Fruit fly (Drosophila melanogaster) whole organism, embryonic: ENCODE data around the gene CG14613.

Experiments used
- Antp ChIP-seq: fragments of 200-800 bp; sonication (Bioruptor generic); optimal IDR thresholded peaks from 3 replicates; lab custom pipeline; 2016; ENCODE audit warnings: missing biosample characterization, missing genetic modification characterization
- Atf6 ChIP-seq: fragments of 200-800 bp; sonication (Bioruptor generic); IDR thresholded peaks from 2 replicates; pipeline ENCODE4 v1.3.6; 2022; ENCODE audit warnings: missing biosample characterization, missing genetic modification characterization
- BEAF-32 ChIP-seq: fragments of 200-800 bp; sonication (Bioruptor generic); optimal IDR thresholded peaks from 3 replicates; lab custom pipeline; 2017; ENCODE audit warnings: missing biosample characterization, missing genetic modification characterization, mild to moderate bottlenecking, moderate library complexity, missing genetic modification reagents
- Bdp1 ChIP-seq: fragments of 200-800 bp; sonication (Bioruptor generic); optimal IDR thresholded peaks from 3 replicates; lab custom pipeline; 2016; ENCODE audit warnings: missing biosample characterization, missing genetic modification characterization
- Blimp-1 ChIP-seq: fragments of 200-800 bp; sonication (Bioruptor generic); optimal IDR thresholded peaks from 3 replicates; lab custom pipeline; 2018; ENCODE audit warnings: missing biosample characterization, missing genetic modification characterization, mild to moderate bottlenecking, moderate library complexity, missing genetic modification reagents
- CG12299 ChIP-seq: fragments of 200-800 bp; sonication (Bioruptor generic); optimal IDR thresholded peaks from 2 replicates; lab custom pipeline; 2018; ENCODE audit warnings: missing biosample characterization, mild to moderate bottlenecking, missing genetic modification characterization
- CG14860 ChIP-seq: fragments of 200-800 bp; sonication (Bioruptor generic); IDR thresholded peaks from 3 replicates; pipeline ENCODE4 v1.3.6; 2022; ENCODE audit warnings: missing biosample characterization, missing genetic modification characterization; ENCODE audit not compliant: partially characterized antibody
- CG15514 ChIP-seq: fragments of 200-800 bp; sonication (Bioruptor generic); optimal IDR thresholded peaks from 3 replicates; lab custom pipeline; 2017; ENCODE audit warnings: missing biosample characterization, missing genetic modification characterization, mild to moderate bottlenecking, moderate library complexity, missing genetic modification reagents
- CG17186 ChIP-seq: fragments of 200-800 bp; sonication (Bioruptor generic); optimal IDR thresholded peaks from 3 replicates; lab custom pipeline; 2017; ENCODE audit warnings: missing biosample characterization, missing genetic modification reagents, missing genetic modification characterization
- CG17359 ChIP-seq: fragments of 200-800 bp; sonication (Bioruptor generic); optimal IDR thresholded peaks from 3 replicates; lab custom pipeline; 2018; ENCODE audit warnings: missing biosample characterization, mild to moderate bottlenecking, missing genetic modification characterization, moderate library complexity
- CG17568 ChIP-seq: fragments of 200-800 bp; sonication (Bioruptor generic); optimal IDR thresholded peaks from 2 replicates; lab custom pipeline; 2018; ENCODE audit warnings: missing biosample characterization, mild to moderate bottlenecking, missing genetic modification characterization, moderate library complexity
- CG17612 ChIP-seq: fragments of 200-800 bp; sonication (Bioruptor generic); IDR thresholded peaks from 2 replicates; pipeline ENCODE4 v1.3.6; 2022; ENCODE audit warnings: missing biosample characterization, missing genetic modification characterization
- CG2678 ChIP-seq: fragments of 200-800 bp; sonication (Bioruptor generic); optimal IDR thresholded peaks from 3 replicates; lab custom pipeline; 2019; ENCODE audit warnings: missing biosample characterization, mild to moderate bottlenecking, missing genetic modification characterization, moderate library complexity
- CG30020 ChIP-seq: fragments of 200-800 bp; optimal IDR thresholded peaks from 2 replicates; lab custom pipeline; 2019; ENCODE audit warnings: missing biosample characterization, mild to moderate bottlenecking, missing genetic modification characterization, moderate library complexity
- CG33213 ChIP-seq: fragments of 200-800 bp; sonication (Bioruptor generic); optimal IDR thresholded peaks from 3 replicates; lab custom pipeline; 2016; ENCODE audit warnings: missing biosample characterization, missing genetic modification characterization
- CoRest ChIP-seq: fragments of 200-800 bp; sonication (Bioruptor generic); optimal IDR thresholded peaks from 3 replicates; lab custom pipeline; 2018; ENCODE audit warnings: missing biosample characterization, mild to moderate bottlenecking, missing genetic modification characterization, moderate library complexity
- D ChIP-seq, 2 experiments: fragments of 200-800 bp in 1 of 2; fragments of >200 bp in 1 of 2; sonication (Bioruptor generic) in 1 of 2; optimal IDR thresholded peaks; 2 replicates in 1 of 2; 3 replicates in 1 of 2; lab custom pipeline; 2017; ENCODE audit warnings: mild to moderate bottlenecking in 1 of 2, missing biosample characterization in 1 of 2, missing genetic modification characterization in 1 of 2, missing genetic modification reagents in 1 of 2
- Dp ChIP-seq: fragments of 200-800 bp; sonication (Bioruptor generic); optimal IDR thresholded peaks from 2 replicates; lab custom pipeline; 2018; ENCODE audit warnings: missing biosample characterization, mild to moderate bottlenecking, missing genetic modification characterization, moderate library complexity
- Ets65A ChIP-seq: fragments of 200-800 bp; sonication (Bioruptor generic); peaks from one replicate; lab custom pipeline; 2016; ENCODE audit warnings: missing biosample characterization, missing genetic modification characterization
- Ets97D ChIP-seq: fragments of 200-800 bp; sonication (Bioruptor generic); optimal IDR thresholded peaks from 3 replicates; lab custom pipeline; 2016; ENCODE audit warnings: missing biosample characterization, missing genetic modification characterization
- Fer1 ChIP-seq: fragments of 200-800 bp; sonication (Bioruptor generic); optimal IDR thresholded peaks from 2 replicates; lab custom pipeline; 2017; ENCODE audit warnings: missing biosample characterization, mild to moderate bottlenecking, missing genetic modification characterization
- Gug ChIP-seq: fragments of 200-800 bp; sonication (Bioruptor generic); IDR thresholded peaks from 4 replicates; pipeline ENCODE4 v1.3.6; 2022; ENCODE audit warnings: missing biosample characterization, missing genetic modification characterization
- HHEX ChIP-seq: fragments of 200-800 bp; sonication (Bioruptor generic); optimal IDR thresholded peaks from 3 replicates; lab custom pipeline; 2017; ENCODE audit warnings: missing biosample characterization, mild to moderate bottlenecking, missing genetic modification characterization, missing genetic modification reagents
- Hmx ChIP-seq: fragments of 200-800 bp; sonication (Bioruptor generic); optimal IDR thresholded peaks from 2 replicates; lab custom pipeline; 2016; ENCODE audit warnings: missing biosample characterization, missing genetic modification characterization
- Hr39 ChIP-seq: fragments of >200 bp; optimal IDR thresholded peaks from 2 replicates; lab custom pipeline; 2017
- Lim3 ChIP-seq: fragments of 200-800 bp; sonication (Bioruptor generic); IDR thresholded peaks from 2 replicates; pipeline ENCODE4 v1.3.6; 2022; ENCODE audit warnings: missing biosample characterization, missing genetic modification characterization
- Neu2 ChIP-seq: fragments of 200-800 bp; sonication (Bioruptor generic); optimal IDR thresholded peaks from 3 replicates; lab custom pipeline; 2016; ENCODE audit warnings: missing biosample characterization, missing genetic modification characterization, borderline replicate concordance
- Oaz ChIP-seq: fragments of 200-800 bp; sonication (Bioruptor generic); IDR thresholded peaks from 2 replicates; pipeline ENCODE4 v1.3.6; 2022; ENCODE audit warnings: missing biosample characterization, missing genetic modification characterization
- Pdp1 ChIP-seq, 2 experiments: fragments of 200-800 bp; sonication (Bioruptor generic); optimal IDR thresholded peaks; 3 replicates each; lab custom pipeline; 2016; ENCODE audit warnings: missing biosample characterization in 2 of 2, missing genetic modification characterization in 2 of 2, mild to moderate bottlenecking in 1 of 2, moderate library complexity in 1 of 2
- Poxn ChIP-seq: fragments of 200-800 bp; sonication (Bioruptor generic); IDR thresholded peaks from 2 replicates; pipeline ENCODE4 v1.3.6; 2022; ENCODE audit warnings: missing biosample characterization, missing genetic modification characterization
- Ptx1 ChIP-seq: fragments of 200-800 bp; sonication (Bioruptor generic); IDR thresholded peaks from 2 replicates; pipeline ENCODE4 v1.3.6; 2022; ENCODE audit warnings: missing biosample characterization, missing genetic modification characterization
- Six4 ChIP-seq: fragments of 200-800 bp; sonication (Bioruptor generic); optimal IDR thresholded peaks from 2 replicates; lab custom pipeline; 2016; ENCODE audit warnings: missing biosample characterization, missing genetic modification characterization
- Stat92E ChIP-seq, 3 experiments: fragments of >200 bp in 2 of 3; fragments of 200-800 bp in 1 of 3; sonication (Bioruptor generic) in 1 of 3; optimal IDR thresholded peaks; 2 replicates each; lab custom pipeline; 2017 to 2019; ENCODE audit warnings: missing biosample characterization in 3 of 3, missing genetic modification characterization in 3 of 3, mild to moderate bottlenecking in 1 of 3, moderate library complexity in 1 of 3
- btn ChIP-seq: fragments of 200-800 bp; sonication (Bioruptor generic); optimal IDR thresholded peaks from 2 replicates; lab custom pipeline; 2016; ENCODE audit warnings: missing biosample characterization, missing genetic modification characterization
- cad ChIP-seq: fragments of >200 bp; optimal IDR thresholded peaks from 2 replicates; lab custom pipeline; 2017; ENCODE audit warnings: missing biosample characterization, missing genetic modification characterization
- da ChIP-seq: fragments of 200-800 bp; sonication (Bioruptor generic); optimal IDR thresholded peaks from 2 replicates; lab custom pipeline; 2016; ENCODE audit warnings: missing biosample characterization, missing genetic modification characterization
- dan ChIP-seq: fragments of 200-800 bp; sonication (Bioruptor generic); IDR thresholded peaks from 2 replicates; pipeline ENCODE4 v1.3.6; 2022; ENCODE audit warnings: missing biosample characterization, missing genetic modification characterization
- ftz-f1 ChIP-seq: fragments of 200-800 bp; sonication (Bioruptor generic); optimal IDR thresholded peaks from 2 replicates; lab custom pipeline; 2016; ENCODE audit warnings: missing biosample characterization, missing genetic modification characterization
- gem ChIP-seq: fragments of 200-800 bp; sonication (Bioruptor generic); optimal IDR thresholded peaks from 2 replicates; lab custom pipeline; 2019; ENCODE audit warnings: missing biosample characterization, mild to moderate bottlenecking, missing genetic modification characterization, moderate library complexity
- insv ChIP-seq, 2 experiments: fragments of 200-800 bp; sonication (Bioruptor generic); optimal IDR thresholded peaks; 3 replicates each; lab custom pipeline; 2016 to 2018; ENCODE audit warnings: missing biosample characterization in 2 of 2, missing genetic modification characterization in 2 of 2
- maf-S ChIP-seq: fragments of 200-800 bp; sonication (Bioruptor generic); optimal IDR thresholded peaks from 2 replicates; lab custom pipeline; 2016; ENCODE audit warnings: missing biosample characterization, missing genetic modification characterization
- nau ChIP-seq: fragments of 200-800 bp; sonication (Bioruptor generic); optimal IDR thresholded peaks from 3 replicates; lab custom pipeline; 2017; ENCODE audit warnings: missing biosample characterization, mild to moderate bottlenecking, missing genetic modification characterization, missing genetic modification reagents
- nom ChIP-seq: fragments of 200-800 bp; sonication (Bioruptor generic); optimal IDR thresholded peaks from 2 replicates; lab custom pipeline; 2017; ENCODE audit warnings: missing biosample characterization, missing genetic modification characterization, mild to moderate bottlenecking, moderate library complexity, missing genetic modification reagents
- otp ChIP-seq: fragments of 200-800 bp; sonication (Bioruptor generic); IDR thresholded peaks from 3 replicates; pipeline ENCODE4, ENCODE4 v1.3.6; 2022; ENCODE audit warnings: missing biosample characterization, missing genetic modification characterization
- pho ChIP-seq: fragments of 200-800 bp; sonication (Bioruptor generic); optimal IDR thresholded peaks from 2 replicates; lab custom pipeline; 2016; ENCODE audit warnings: missing biosample characterization, missing genetic modification characterization
- prd ChIP-seq, 3 experiments: fragments of >200 bp in 2 of 3; fragments of 200-800 bp in 1 of 3; sonication (Bioruptor generic) in 1 of 3; optimal IDR thresholded peaks in 2 of 3; IDR thresholded peaks in 1 of 3; 2 replicates in 2 of 3; 3 replicates in 1 of 3; pipeline versions ENCODE4 v1.3.6 to Lab custom; 2017 to 2022; ENCODE audit warnings: missing biosample characterization in 1 of 3, missing genetic modification characterization in 1 of 3
- sima ChIP-seq: fragments of 200-800 bp; sonication (Bioruptor generic); optimal IDR thresholded peaks from 2 replicates; lab custom pipeline; 2016; ENCODE audit warnings: missing biosample characterization, missing genetic modification characterization
- trh ChIP-seq: fragments of 200-800 bp; sonication (Bioruptor generic); optimal IDR thresholded peaks from 2 replicates; lab custom pipeline; 2016; ENCODE audit warnings: missing biosample characterization, missing genetic modification characterization
- wdn ChIP-seq: fragments of 200-800 bp; sonication (Bioruptor generic); IDR thresholded peaks from 2 replicates; pipeline ENCODE4 v1.3.6; 2022; ENCODE audit warnings: missing biosample characterization, missing genetic modification characterization

Gene CG14613

dm6 chrX:22455509-22456179 lies 16.2 kb downstream of the CG14613 start, which contains the start of gene Usp2 (continued):
- TF ChIP-seq Ets65A (GFP tag; lab: Kevin White, UChicago), result peak; percentile 38
- no peak for TF ChIP-seq btn (GFP tag; lab: Kevin White, UChicago)
- no peak for TF ChIP-seq otp
- TF ChIP-seq CG2678 (tag; lab: Kevin White, UChicago), result no peak
- TF ChIP-seq dan (GFP tag; lab: Robert Waterston, UW), result no peak
- TF ChIP-seq CG33213, result peak; percentile 16
- no peak for TF ChIP-seq Lim3 (GFP tag; lab: Robert Waterston, UW)
- no peak for TF ChIP-seq Oaz (GFP tag; lab: Robert Waterston, UW)
- peak; percentile 84 for TF ChIP-seq BEAF-32 (GFP tag; lab: Kevin White, UChicago)
- TF ChIP-seq nau (GFP tag; lab: Kevin White, UChicago), result no peak
- TF ChIP-seq Hmx, result no peak
- no peak for TF ChIP-seq Six4
- no peak for TF ChIP-seq Stat92E (GFP tag; optimal IDR thresholded peaks at IDR 0.05; lab: Kevin White, UChicago)
- peak; percentile 88 for TF ChIP-seq CG30020 (tag; lab: Kevin White, UChicago)
- TF ChIP-seq CG17568 (GFP tag; lab: Kevin White, UChicago), result no peak
- TF ChIP-seq CG12299 (tag; lab: Kevin White, UChicago), result no peak
- no peak for TF ChIP-seq Ptx1 (GFP tag; lab: Robert Waterston, UW)
- no peak for TF ChIP-seq CG17612 (GFP tag; lab: Robert Waterston, UW)
- TF ChIP-seq Fer1 (GFP tag; lab: Kevin White, UChicago), result no peak
- no peak for TF ChIP-seq CG17186 (GFP tag; lab: Kevin White, UChicago)
- no peak for TF ChIP-seq da (GFP tag; lab: Kevin White, UChicago)
- TF ChIP-seq prd (optimal IDR thresholded peaks at IDR 0.05; lab: Kevin White, UChicago), result no peak
- peak; percentile 36; the same call in 2 of the 3 replicates for TF ChIP-seq prd (GFP tag; IDR thresholded peaks at IDR 0.05; lab: Robert Waterston, UW)
- TF ChIP-seq Hr39, result no peak
- TF ChIP-seq CG14860 (GFP tag; lab: Robert Waterston, UW), result peak; percentile 38; the same call in 1 of the 3 replicates
- TF ChIP-seq CG17359 (tag; lab: Kevin White, UChicago), result no peak
- TF ChIP-seq Blimp-1 (GFP tag; lab: Kevin White, UChicago), result no peak
- no peak for TF ChIP-seq sima (GFP tag; lab: Kevin White, UChicago)
- no peak for TF ChIP-seq nom (GFP tag; lab: Kevin White, UChicago)
- no peak for TF ChIP-seq Pdp1 (GFP tag; optimal IDR thresholded peaks at IDR 0.05; lab: Kevin White, UChicago)
- TF ChIP-seq wdn (GFP tag; lab: Robert Waterston, UW), result no peak
- no peak; the same call in 3 of the 4 replicates for TF ChIP-seq Gug
- TF ChIP-seq Poxn (GFP tag; lab: Robert Waterston, UW), result no peak
- no peak for TF ChIP-seq gem (tag; lab: Kevin White, UChicago)
- TF ChIP-seq Antp (GFP tag; lab: Kevin White, UChicago), result peak; percentile 14
- TF ChIP-seq Dp (GFP tag; lab: Kevin White, UChicago), result peak; percentile 16
- no peak for TF ChIP-seq Bdp1 (GFP tag; lab: Kevin White, UChicago)
- peak; percentile 43 for TF ChIP-seq CoRest (tag; lab: Kevin White, UChicago)
- TF ChIP-seq HHEX (GFP tag; lab: Kevin White, UChicago), result no peak
- no peak for TF ChIP-seq Neu2 (GFP tag; lab: Kevin White, UChicago)
- TF ChIP-seq cad, result no peak
- TF ChIP-seq Ets97D (GFP tag; lab: Kevin White, UChicago), result peak; percentile 53
- TF ChIP-seq pho, result no peak
- no peak for TF ChIP-seq D (optimal IDR thresholded peaks at IDR 0.05; lab: Kevin White, UChicago)
- no peak for TF ChIP-seq D (GFP tag; optimal IDR thresholded peaks at IDR 0.05; lab: Kevin White, UChicago)
- peak; percentile 58 for TF ChIP-seq CG15514 (GFP tag; lab: Kevin White, UChicago)
- TF ChIP-seq ftz-f1, result no peak
- no peak for TF ChIP-seq insv (GFP tag; optimal IDR thresholded peaks at IDR 0.05; lab: Kevin White, UChicago)
- no peak for TF ChIP-seq Atf6 (GFP tag; lab: Robert Waterston, UW)
- TF ChIP-seq maf-S, result no peak
- no peak for TF ChIP-seq trh (GFP tag; lab: Kevin White, UChicago)
